Worm (Caenorhabditis elegans) whole organism, L4 larva: ENCODE measurements around the gene aex-4.

Source experiments
- D1046.2 ChIP-seq: fragments of 200-800 bp; sonication (Bioruptor generic); IDR thresholded peaks from 2 replicates; pipeline ENCODE4 v1.3.6; 2022; ENCODE audit warnings: missing genetic modification characterization, missing compliant biosample characterization
- F10B5.3 ChIP-seq: sonication (generic microtip); optimal IDR thresholded peaks from 2 replicates; lab custom pipeline; 2016; ENCODE audit warnings: mild to moderate bottlenecking, missing genetic modification characterization, missing compliant biosample characterization
- F49E8.2 ChIP-seq: sonication (generic microtip); optimal IDR thresholded peaks from 2 replicates; lab custom pipeline; 2016; ENCODE audit warnings: missing compliant biosample characterization, mild to moderate bottlenecking, missing genetic modification characterization, borderline replicate concordance
- R02D3.7 ChIP-seq: fragments of 150-350 bp; sonication (generic microtip); optimal IDR thresholded peaks from 3 replicates; lab custom pipeline; 2014; ENCODE audit warnings: missing biosample characterization, missing genetic modification characterization
- Y105C5A.15 ChIP-seq: fragments of 200-800 bp; sonication (Bioruptor generic); IDR thresholded peaks from 2 replicates; pipeline ENCODE4 v1.3.6; 2022; ENCODE audit warnings: missing genetic modification characterization, missing compliant biosample characterization
- Y48G9A.11 ChIP-seq: fragments of 200-800 bp; sonication (Bioruptor generic); IDR thresholded peaks from 2 replicates; pipeline ENCODE4 v1.3.6; 2022; ENCODE audit warnings: missing genetic modification reagents, missing genetic modification characterization, missing compliant biosample characterization
- ZK546.5 ChIP-seq, 2 experiments: sonication (generic microtip); optimal IDR thresholded peaks; 2 replicates each; lab custom pipeline; 2017; ENCODE audit warnings: missing biosample characterization in 2 of 2, missing genetic modification characterization in 2 of 2
- aha-1 ChIP-seq: fragments of 150-350 bp; peaks from one replicate; lab custom pipeline; 2014; ENCODE audit warnings: missing biosample characterization, missing genetic modification characterization
- ama-1 ChIP-seq: fragments of 150-350 bp; optimal IDR thresholded peaks from 2 replicates; lab custom pipeline; 2014; ENCODE audit warnings: inconsistent platforms, mixed read lengths
- ceh-82 ChIP-seq: sonication (generic microtip); optimal IDR thresholded peaks from 2 replicates; lab custom pipeline; 2017; ENCODE audit warnings: missing biosample characterization, missing genetic modification characterization
- ces-1 ChIP-seq: fragments of 150-350 bp; sonication (generic microtip); optimal IDR thresholded peaks from 4 replicates; lab custom pipeline; 2014; ENCODE audit warnings: missing biosample characterization, missing genetic modification reagents, missing genetic modification characterization
- daf-16 ChIP-seq, 3 experiments: sonication (generic microtip); optimal IDR thresholded peaks; 2 replicates each; lab custom pipeline; 2016 to 2017; ENCODE audit warnings: missing genetic modification characterization in 3 of 3, missing genetic modification reagents in 3 of 3, mild to moderate bottlenecking in 2 of 3, missing compliant biosample characterization in 2 of 3, missing biosample characterization in 1 of 3, moderate library complexity in 1 of 3
- daf-19 ChIP-seq: fragments of 200-800 bp; sonication (Bioruptor generic); conservative IDR thresholded peaks from 2 replicates; pipeline ENCODE4 v1.3.6; 2022; ENCODE audit warnings: missing genetic modification characterization, missing compliant biosample characterization
- dmd-6 ChIP-seq: fragments of 200-800 bp; sonication (Bioruptor generic); IDR thresholded peaks from 2 replicates; pipeline ENCODE4 v1.3.6; 2022; ENCODE audit warnings: missing genetic modification reagents, missing genetic modification characterization, missing compliant biosample characterization
- dmd-9 ChIP-seq: fragments of 200-800 bp; sonication (Bioruptor generic); IDR thresholded peaks from 2 replicates; pipeline ENCODE4 v1.3.6; 2022; ENCODE audit warnings: missing genetic modification reagents, missing genetic modification characterization, missing compliant biosample characterization
- jun-1 ChIP-seq: fragments of 150-350 bp; optimal IDR thresholded peaks from 2 replicates; lab custom pipeline; 2014; ENCODE audit warnings: missing biosample characterization, missing genetic modification reagents, missing genetic modification characterization
- lin-29 ChIP-seq: fragments of 200-800 bp; sonication (Bioruptor generic); IDR thresholded peaks from 2 replicates; pipeline ENCODE4 v1.3.6; 2022; ENCODE audit warnings: missing genetic modification reagents, missing genetic modification characterization, missing compliant biosample characterization
- lin-38 ChIP-seq: fragments of 200-800 bp; sonication (Bioruptor generic); IDR thresholded peaks from 2 replicates; pipeline ENCODE4 v1.3.6; 2022; ENCODE audit warnings: missing genetic modification reagents, missing genetic modification characterization, missing compliant biosample characterization
- mep-1 ChIP-seq: fragments of 150-350 bp; sonication (generic microtip); optimal IDR thresholded peaks from 3 replicates; lab custom pipeline; 2014; ENCODE audit warnings: missing biosample characterization, missing genetic modification characterization
- mxl-2 ChIP-seq: fragments of 200-800 bp; sonication (Bioruptor generic); conservative IDR thresholded peaks from 2 replicates; pipeline ENCODE4 v1.3.6; 2022; ENCODE audit warnings: missing genetic modification reagents, missing genetic modification characterization, missing compliant biosample characterization
- nhr-102 ChIP-seq: sonication (generic microtip); optimal IDR thresholded peaks from 2 replicates; lab custom pipeline; 2016; ENCODE audit warnings: mild to moderate bottlenecking, missing genetic modification characterization, moderate library complexity, missing compliant biosample characterization
- nhr-11 ChIP-seq: fragments of 150-350 bp; optimal IDR thresholded peaks from 2 replicates; lab custom pipeline; 2014; ENCODE audit warnings: missing biosample characterization, missing genetic modification characterization
- nhr-6 ChIP-seq: fragments of 150-350 bp; optimal IDR thresholded peaks from 2 replicates; lab custom pipeline; 2014; ENCODE audit warnings: missing biosample characterization, missing genetic modification characterization
- nhr-76 ChIP-seq: fragments of 150-350 bp; optimal IDR thresholded peaks from 2 replicates; lab custom pipeline; 2014; ENCODE audit warnings: missing biosample characterization, missing genetic modification characterization
- php-3 ChIP-seq: fragments of 200-800 bp; sonication (Bioruptor generic); IDR thresholded peaks from 2 replicates; pipeline ENCODE4 v1.3.6; 2022; ENCODE audit warnings: missing genetic modification reagents, missing genetic modification characterization, missing compliant biosample characterization
- pqm-1 ChIP-seq: sonication (generic microtip); optimal IDR thresholded peaks from 2 replicates; lab custom pipeline; 2017; ENCODE audit warnings: missing biosample characterization, missing genetic modification characterization
- set-16 ChIP-seq: fragments of 200-800 bp; sonication (Bioruptor generic); IDR thresholded peaks from 2 replicates; pipeline ENCODE4 v1.3.6; 2022; ENCODE audit warnings: missing genetic modification reagents, missing genetic modification characterization, missing compliant biosample characterization
- tra-1 ChIP-seq: fragments of 200-800 bp; sonication (Bioruptor generic); IDR thresholded peaks from 2 replicates; pipeline ENCODE4 v1.3.6; 2022; ENCODE audit warnings: missing genetic modification reagents, missing genetic modification characterization, missing compliant biosample characterization
- unc-39 ChIP-seq: sonication (generic microtip); optimal IDR thresholded peaks from 2 replicates; lab custom pipeline; 2017; ENCODE audit warnings: missing biosample characterization, missing genetic modification characterization
- zfp-2 ChIP-seq: sonication (generic microtip); optimal IDR thresholded peaks from 2 replicates; lab custom pipeline; 2016; ENCODE audit warnings: mild to moderate bottlenecking, missing genetic modification characterization, missing compliant biosample characterization
- zip-11 ChIP-seq: fragments of 200-800 bp; sonication (Bioruptor generic); IDR thresholded peaks from 2 replicates; pipeline ENCODE4 v1.3.6; 2022; ENCODE audit warnings: missing genetic modification characterization, missing compliant biosample characterization

Gene aex-4

DNA sequence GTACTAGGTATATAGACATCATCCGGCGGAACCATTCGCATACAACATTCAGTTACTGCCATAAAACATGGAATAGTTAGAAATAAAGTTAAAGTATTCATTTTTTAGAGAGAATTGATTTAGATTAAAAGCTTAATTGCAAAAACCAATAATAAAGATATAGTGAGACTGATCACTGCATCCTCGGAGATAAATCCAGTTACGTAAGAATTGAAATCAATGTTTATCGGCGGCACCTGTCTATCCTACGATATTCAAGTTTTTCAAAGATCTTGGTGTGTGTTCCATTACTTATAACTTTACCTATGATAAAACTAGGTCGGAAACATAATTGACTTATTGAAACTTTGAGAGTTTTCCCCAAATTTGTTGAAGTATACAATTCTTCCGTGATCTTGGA is 30.3 kb downstream of the aex-4 start, which contains the start of gene T14G12.6:
TSS of gene T14G12.6 (minus strand) at position 101 of the 400 bp plus-strand sequence.
- TF ChIP-seq zip-11 (no peak), Y105C5A.15 (GFP tag; lab: Robert Waterston, UW) (no peak), unc-39 (tag; lab: Kevin White, UChicago) (no peak), R02D3.7 (tag; lab: Kevin White, UChicago) (no peak), ZK546.5 (tag; optimal IDR thresholded peaks at IDR 0.05; lab: Kevin White, UChicago) (no peak), tra-1 (GFP tag; lab: Robert Waterston, UW) (no peak), nhr-11 (tag; lab: Kevin White, UChicago) (no peak), nhr-6 (tag; lab: Kevin White, UChicago) (no peak)

DNA sequence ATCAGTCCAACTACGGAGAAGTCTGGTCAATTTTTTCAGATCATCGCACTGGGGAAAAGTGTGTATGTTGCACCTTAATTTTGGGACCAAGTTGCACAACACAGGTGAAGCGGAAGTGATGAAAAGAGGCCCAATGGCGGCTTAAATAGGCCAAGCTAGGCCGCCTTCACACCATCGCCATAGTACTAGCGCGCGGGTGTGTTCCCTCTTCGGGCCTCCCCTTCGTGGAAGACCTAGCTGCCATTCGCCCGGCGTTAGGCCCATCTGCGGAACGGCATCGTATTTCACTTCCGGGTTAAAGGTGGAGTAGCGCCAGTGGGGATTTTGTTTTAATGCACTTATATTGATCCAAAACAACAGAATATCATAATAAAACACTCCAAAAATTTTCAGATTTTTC is 30.7 kb downstream of the aex-4 start:
- TF ChIP-seq D1046.2 (0 out of 2 replicates have a peak, but pooled peaks have one; percentile 34), php-3 (GFP tag; lab: Robert Waterston, UW) (no peak), mxl-2 (GFP tag; lab: Robert Waterston, UW) (0 out of 2 replicates have a peak, but pooled peaks have one; percentile 16), dmd-6 (GFP tag; lab: Robert Waterston, UW) (no peak), lin-38 (GFP tag; lab: Robert Waterston, UW) (no peak), pqm-1 (tag; lab: Kevin White, UChicago) (no peak)

DNA sequence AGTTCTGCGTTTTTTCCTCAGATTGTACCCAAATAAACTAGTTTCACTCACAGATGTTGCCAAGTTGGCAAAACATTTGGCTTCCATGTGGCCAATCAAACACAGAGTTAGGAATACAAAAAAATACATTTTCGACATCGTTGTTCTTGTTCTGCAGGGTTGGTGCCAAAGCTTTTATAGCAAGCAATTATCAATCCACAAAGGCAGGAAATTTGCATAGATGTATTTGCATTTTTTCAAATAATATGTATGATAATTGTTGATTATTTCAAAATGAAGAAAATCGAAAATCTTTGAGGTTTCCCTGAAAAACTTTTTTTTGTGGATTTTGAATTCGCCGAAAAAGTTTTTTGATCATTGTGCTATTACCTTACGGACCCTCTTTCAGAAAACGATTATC is 33.3 kb downstream of the aex-4 start, which contains the start of gene T14G12.11:
TSS of gene T14G12.11 (minus strand) at position 138 of the 400 bp plus-strand sequence.
- no peak for TF ChIP-seq dmd-9
- peak; percentile 91 for TF ChIP-seq aha-1 (tag; lab: Kevin White, UChicago)
- TF ChIP-seq ZK546.5 (tag; optimal IDR thresholded peaks at IDR 0.05; lab: Kevin White, UChicago) = no peak
- TF ChIP-seq nhr-102 = no peak
- TF ChIP-seq zfp-2 = no peak
- no peak for TF ChIP-seq mep-1 (tag; lab: Kevin White, UChicago)

DNA sequence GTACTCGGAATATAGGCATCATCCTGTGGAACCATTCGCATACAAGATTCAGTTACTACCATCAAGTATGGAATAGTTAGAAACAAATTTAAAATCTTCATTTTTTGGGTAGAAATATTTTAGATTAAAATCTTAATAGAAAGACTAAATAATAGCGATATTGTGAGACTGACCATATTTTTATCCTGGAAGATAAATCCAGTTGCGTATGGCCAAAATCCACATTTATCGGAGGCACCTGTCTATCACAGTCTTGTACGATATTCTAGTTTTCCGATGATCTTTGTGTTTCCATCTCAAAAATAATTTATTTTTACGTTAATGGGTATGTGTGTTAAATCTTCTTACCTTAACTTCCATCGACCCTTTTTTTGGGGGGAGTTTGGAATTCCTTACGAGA is 35.2 kb downstream of the aex-4 start, which contains the start of gene F47B7.3:
TSS of gene F47B7.3 (minus strand) at position 101 of the 400 bp plus-strand sequence.
- TF ChIP-seq nhr-11 (tag; lab: Kevin White, UChicago) (no peak), daf-16 (GFP tag; optimal IDR thresholded peaks at IDR 0.05; lab: Kevin White, UChicago) (no peak), daf-16 (tag; optimal IDR thresholded peaks at IDR 0.05; lab: Kevin White, UChicago) (no peak), tra-1 (GFP tag; lab: Robert Waterston, UW) (no peak), nhr-76 (tag; lab: Kevin White, UChicago) (no peak), ces-1 (GFP tag; lab: Kevin White, UChicago) (no peak), ama-1 (no peak), lin-29 (no peak)

DNA sequence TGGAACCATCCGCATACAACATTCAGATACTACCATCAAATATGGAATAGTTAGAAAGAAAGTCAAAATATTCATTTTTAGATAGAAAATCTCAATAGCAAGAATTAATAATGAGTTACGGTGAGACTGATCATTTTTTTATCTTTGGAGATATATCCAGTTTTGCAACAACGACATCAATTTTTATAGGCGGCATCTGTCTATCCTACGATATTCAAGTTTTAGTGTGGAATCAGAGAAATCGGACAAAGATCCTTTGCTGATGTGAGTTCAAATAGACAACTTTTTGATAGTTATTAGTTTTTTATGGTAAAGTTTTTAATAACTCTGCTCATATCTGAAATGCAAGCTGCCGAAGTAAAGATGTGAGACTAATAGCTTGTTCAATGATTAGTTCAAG is 37.5 kb downstream of the aex-4 start, which contains the start of gene F47B7.4:
TSS of gene F47B7.4 (minus strand) at position 101 of the 400 bp plus-strand sequence.
- TF ChIP-seq F10B5.3 (tag; lab: Kevin White, UChicago) (no peak), daf-19 (GFP tag; lab: Robert Waterston, UW) (no peak), set-16 (no peak)
- TF ChIP-seq, all 104 proteins: peak for 0

DNA sequence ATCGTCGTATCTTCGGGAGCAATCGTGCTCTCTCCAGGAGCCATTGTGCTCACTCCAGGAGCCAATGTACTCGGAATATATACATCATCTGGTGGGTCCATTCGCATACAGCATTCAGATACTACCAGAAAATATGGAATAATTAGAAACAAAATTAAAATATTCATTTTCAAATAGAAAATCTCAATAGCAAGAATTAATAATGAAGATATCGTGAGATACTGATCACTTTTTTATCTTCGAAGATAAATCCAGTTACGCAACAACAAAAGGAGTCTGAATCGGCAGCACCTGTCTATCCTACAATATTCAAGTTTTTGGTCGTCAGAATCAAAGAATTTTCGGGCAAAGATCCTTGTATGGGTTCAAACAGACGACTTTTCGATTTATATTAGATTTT is 39.6 kb downstream of the aex-4 start, which contains the start of gene F47B7.5:
TSS of gene F47B7.5 (minus strand) at position 101 of the 400 bp plus-strand sequence.
- TF ChIP-seq jun-1 (no peak), ceh-82 (no peak), F49E8.2 (tag; lab: Kevin White, UChicago) (no peak), Y48G9A.11 (GFP tag; lab: Robert Waterston, UW) (no peak)
